Worm (Caenorhabditis elegans) whole organism, late embryonic: ENCODE results near the gene R02F2.7.

Source experiments
- C08G9.2 ChIP-seq: sonication (generic microtip); optimal IDR thresholded peaks from 2 replicates; lab custom pipeline; 2016; ENCODE audit warnings: mild to moderate bottlenecking, missing genetic modification characterization, moderate library complexity, missing compliant biosample characterization
- ahr-1 ChIP-seq: sonication (generic microtip); optimal IDR thresholded peaks from 2 replicates; lab custom pipeline; 2016; ENCODE audit warnings: missing genetic modification characterization, missing compliant biosample characterization
- ceh-14 ChIP-seq: sonication (generic microtip); optimal IDR thresholded peaks from 2 replicates; lab custom pipeline; 2016; ENCODE audit warnings: missing genotype, missing genetic modification characterization, missing compliant biosample characterization
- ceh-18 ChIP-seq: sonication (generic microtip); optimal IDR thresholded peaks from 2 replicates; lab custom pipeline; 2016; ENCODE audit warnings: missing genetic modification characterization, missing compliant biosample characterization
- ceh-19 ChIP-seq: fragments of 200-800 bp; sonication (Bioruptor generic); optimal IDR thresholded peaks from 2 replicates; lab custom pipeline; 2018; ENCODE audit warnings: mild to moderate bottlenecking, missing genetic modification characterization, missing compliant biosample characterization
- ceh-24 ChIP-seq: sonication (generic microtip); optimal IDR thresholded peaks from 2 replicates; lab custom pipeline; 2016; ENCODE audit warnings: mild to moderate bottlenecking, missing genetic modification characterization, missing compliant biosample characterization
- ceh-31 ChIP-seq: sonication (generic microtip); optimal IDR thresholded peaks from 2 replicates; lab custom pipeline; 2016; ENCODE audit warnings: missing genetic modification characterization, missing compliant biosample characterization
- ceh-48 ChIP-seq: sonication (generic microtip); optimal IDR thresholded peaks from 2 replicates; lab custom pipeline; 2016; ENCODE audit warnings: missing genetic modification characterization, inconsistent platforms, missing compliant biosample characterization
- ceh-6 ChIP-seq: fragments of 200-800 bp; sonication (Bioruptor generic); optimal IDR thresholded peaks from 2 replicates; lab custom pipeline; 2018; ENCODE audit warnings: mild to moderate bottlenecking, missing genetic modification characterization, missing compliant biosample characterization
- dmd-4 ChIP-seq: sonication (generic microtip); optimal IDR thresholded peaks from 2 replicates; lab custom pipeline; 2016; ENCODE audit warnings: borderline replicate concordance, missing genetic modification characterization, missing compliant biosample characterization
- dve-1 ChIP-seq: sonication (generic microtip); optimal IDR thresholded peaks from 2 replicates; lab custom pipeline; 2017; ENCODE audit warnings: antibody characterized with exemption, mild to moderate bottlenecking, missing genetic modification characterization, missing compliant biosample characterization
- elt-4 ChIP-seq: sonication (generic microtip); optimal IDR thresholded peaks from 2 replicates; lab custom pipeline; 2016; ENCODE audit warnings: missing genetic modification characterization, missing compliant biosample characterization
- ets-4 ChIP-seq: sonication (generic microtip); optimal IDR thresholded peaks from 2 replicates; lab custom pipeline; 2016; ENCODE audit warnings: missing genetic modification characterization, missing compliant biosample characterization
- eyg-1 ChIP-seq: sonication (generic microtip); optimal IDR thresholded peaks from 2 replicates; lab custom pipeline; 2016; ENCODE audit warnings: missing genotype, missing genetic modification characterization, missing compliant biosample characterization
- fax-1 ChIP-seq: sonication (generic microtip); optimal IDR thresholded peaks from 2 replicates; lab custom pipeline; 2016; ENCODE audit warnings: missing genotype, missing genetic modification characterization, missing compliant biosample characterization
- gmeb-2 ChIP-seq: sonication (generic microtip); optimal IDR thresholded peaks from 2 replicates; lab custom pipeline; 2016; ENCODE audit warnings: missing genetic modification characterization, inconsistent platforms, missing compliant biosample characterization
- hlh-13 ChIP-seq: fragments of 200-800 bp; sonication (Bioruptor generic); optimal IDR thresholded peaks from 2 replicates; lab custom pipeline; 2018; ENCODE audit warnings: mild to moderate bottlenecking, missing genetic modification characterization, missing compliant biosample characterization
- hlh-15 ChIP-seq: sonication (generic microtip); optimal IDR thresholded peaks from 2 replicates; lab custom pipeline; 2016; ENCODE audit warnings: missing genetic modification characterization, missing compliant biosample characterization
- hlh-30 ChIP-seq: sonication (generic microtip); optimal IDR thresholded peaks from 2 replicates; lab custom pipeline; 2017; ENCODE audit warnings: antibody characterized with exemption, missing genetic modification characterization, missing compliant biosample characterization; ENCODE audit not compliant: insufficient read depth
- hlh-8 ChIP-seq: sonication (generic microtip); optimal IDR thresholded peaks from 2 replicates; lab custom pipeline; 2016; ENCODE audit warnings: missing genotype, missing genetic modification characterization, missing compliant biosample characterization
- nfya-1 ChIP-seq: sonication (generic microtip); optimal IDR thresholded peaks from 2 replicates; lab custom pipeline; 2017; ENCODE audit warnings: missing genetic modification characterization, mild to moderate bottlenecking, missing compliant biosample characterization, antibody characterized with exemption, moderate library complexity
- nhr-11 ChIP-seq: fragments of 150-350 bp; optimal IDR thresholded peaks from 2 replicates; lab custom pipeline; 2014; ENCODE audit warnings: missing biosample characterization, missing genetic modification characterization
- nhr-232 ChIP-seq: sonication (generic microtip); optimal IDR thresholded peaks from 2 replicates; lab custom pipeline; 2016; ENCODE audit warnings: missing genetic modification characterization, missing compliant biosample characterization
- npax-4 ChIP-seq: sonication (generic microtip); optimal IDR thresholded peaks from 2 replicates; lab custom pipeline; 2016; ENCODE audit warnings: missing genetic modification characterization, missing compliant biosample characterization
- odd-2 ChIP-seq: sonication (generic microtip); optimal IDR thresholded peaks from 2 replicates; lab custom pipeline; 2017; ENCODE audit warnings: antibody characterized with exemption, mild to moderate bottlenecking, missing genetic modification characterization, missing compliant biosample characterization
- pros-1 ChIP-seq: fragments of 150-350 bp; optimal IDR thresholded peaks from 2 replicates; lab custom pipeline; 2014; ENCODE audit warnings: missing biosample characterization, missing genetic modification reagents, missing genetic modification characterization
- ref-2 ChIP-seq: sonication (generic microtip); optimal IDR thresholded peaks from 2 replicates; lab custom pipeline; 2016; ENCODE audit warnings: missing genetic modification characterization, missing compliant biosample characterization
- rnt-1 ChIP-seq: sonication (generic microtip); optimal IDR thresholded peaks from 2 replicates; lab custom pipeline; 2016; ENCODE audit warnings: missing genetic modification characterization, missing compliant biosample characterization
- sdc-2 ChIP-seq: sonication (generic microtip); optimal IDR thresholded peaks from 2 replicates; lab custom pipeline; 2016; ENCODE audit warnings: missing genotype, missing genetic modification characterization, missing compliant biosample characterization
- tbx-2 ChIP-seq: sonication (generic microtip); optimal IDR thresholded peaks from 2 replicates; lab custom pipeline; 2016; ENCODE audit warnings: missing genetic modification characterization, missing compliant biosample characterization
- tbx-7 ChIP-seq: sonication (generic microtip); optimal IDR thresholded peaks from 2 replicates; lab custom pipeline; 2016; ENCODE audit warnings: missing genotype, missing genetic modification characterization, missing compliant biosample characterization
- ttx-3 ChIP-seq: sonication (generic microtip); optimal IDR thresholded peaks from 2 replicates; lab custom pipeline; 2016; ENCODE audit warnings: missing genetic modification reagents, missing genetic modification characterization, missing compliant biosample characterization
- unc-3 ChIP-seq, 2 experiments: fragments of 200-800 bp in 1 of 2; sonication (Bioruptor generic) in 1 of 2; sonication (generic microtip) in 1 of 2; conservative IDR thresholded peaks in 1 of 2; optimal IDR thresholded peaks in 1 of 2; 2 replicates each; pipeline versions ENCODE4 v1.3.6 to Lab custom; 2016 to 2022; ENCODE audit warnings: missing compliant biosample characterization in 2 of 2, missing genetic modification characterization in 2 of 2, missing genetic modification reagents in 1 of 2
- unc-42 ChIP-seq: sonication (generic microtip); optimal IDR thresholded peaks from 2 replicates; lab custom pipeline; 2016; ENCODE audit warnings: missing genotype, missing genetic modification characterization, missing compliant biosample characterization
- unc-55 ChIP-seq: sonication (generic microtip); optimal IDR thresholded peaks from 2 replicates; lab custom pipeline; 2017; ENCODE audit warnings: missing biosample characterization, missing genetic modification reagents, missing genetic modification characterization
- unc-86 ChIP-seq: sonication (generic microtip); optimal IDR thresholded peaks from 2 replicates; lab custom pipeline; 2016; ENCODE audit warnings: missing genetic modification characterization, missing compliant biosample characterization

Gene R02F2.7

DNA sequence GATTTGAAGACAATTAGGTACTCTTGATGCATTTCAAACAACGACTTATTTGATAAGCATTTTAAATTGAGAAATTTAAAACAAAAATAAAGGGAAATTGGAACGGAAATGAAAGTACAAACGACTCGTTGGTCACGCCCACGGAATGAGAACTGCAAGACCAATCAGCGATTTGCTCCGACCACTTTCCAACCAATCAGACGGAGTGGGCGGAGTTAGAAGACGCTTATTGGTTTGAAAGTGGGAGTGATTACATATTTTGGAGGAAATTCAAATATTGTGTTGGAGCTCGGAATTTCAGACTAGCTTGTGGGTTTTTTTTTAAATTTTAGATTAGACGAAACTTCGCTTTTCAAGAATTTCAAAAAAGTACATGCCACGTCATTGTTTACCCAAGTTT is 14.5 kb downstream of the R02F2.7 start:
- TF ChIP-seq unc-3 (GFP tag; conservative IDR thresholded peaks at IDR 0.05; lab: Robert Waterston, UW) (no peak), unc-3 (tag; optimal IDR thresholded peaks at IDR 0.05; lab: Kevin White, UChicago) (no peak), nfya-1 (tag; lab: Kevin White, UChicago) (peak; percentile 96), ceh-18 (tag; lab: Kevin White, UChicago) (no peak), ceh-19 (GFP tag; lab: Kevin White, UChicago) (no peak)

DNA sequence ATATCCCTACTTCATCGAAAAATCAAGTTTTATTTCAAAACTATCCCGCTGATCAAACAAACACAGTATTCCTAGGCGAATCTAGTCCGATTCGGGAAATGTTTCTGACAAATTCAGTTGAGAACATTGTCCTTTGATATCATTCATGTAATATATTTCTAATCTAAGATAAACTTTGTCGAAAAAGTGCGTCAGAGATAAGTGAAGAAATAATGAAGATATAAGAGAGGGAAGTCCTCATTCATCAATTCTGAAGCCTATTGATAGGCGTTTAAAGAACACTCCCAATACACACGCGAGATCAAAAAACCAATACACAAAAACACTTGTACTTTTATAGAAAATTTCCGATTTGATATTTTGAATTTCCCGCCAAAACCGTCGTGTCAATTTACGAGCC is 18.7 kb downstream of the R02F2.7 start:
- TF ChIP-seq ahr-1 (tag; lab: Kevin White, UChicago) (no peak), ref-2 (tag; lab: Kevin White, UChicago) (no peak), sdc-2 (no peak), ceh-31 (tag; lab: Kevin White, UChicago) (no peak), dmd-4 (tag; lab: Kevin White, UChicago) (no peak), hlh-13 (GFP tag; lab: Kevin White, UChicago) (no peak), gmeb-2 (no peak), fax-1 (no peak), nhr-11 (tag; lab: Kevin White, UChicago) (no peak), ceh-18 (tag; lab: Kevin White, UChicago) (no peak), tbx-7 (tag; lab: Kevin White, UChicago) (no peak), hlh-8 (tag; lab: Kevin White, UChicago) (no peak), nhr-232 (tag; lab: Kevin White, UChicago) (no peak), ceh-19 (GFP tag; lab: Kevin White, UChicago) (no peak), rnt-1 (no peak), ttx-3 (tag; lab: Kevin White, UChicago) (no peak), unc-55 (no peak)

DNA sequence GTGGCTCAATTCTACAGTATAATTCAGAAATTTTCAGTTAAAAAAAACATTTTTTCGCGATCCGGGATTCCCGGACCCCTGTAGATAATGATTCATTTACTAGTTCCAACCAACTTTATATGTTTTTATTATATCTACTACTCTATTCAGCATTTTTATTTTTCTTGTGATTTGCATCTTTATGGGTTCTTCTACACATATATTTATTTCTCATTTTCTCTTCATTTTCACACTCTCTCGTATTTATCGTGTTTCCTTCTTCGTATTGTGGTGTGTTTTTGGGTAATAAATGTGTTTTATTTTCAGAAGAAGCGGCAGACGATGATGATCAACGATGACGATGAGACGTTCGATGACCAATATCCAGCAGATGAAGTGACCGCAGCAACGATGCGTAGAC is 19.5 kb downstream of the R02F2.7 start, which contains the start of gene F48E8.2:
TSS of gene F48E8.2 (plus strand) at position 301 of the 400 bp plus-strand sequence.
- no peak for TF ChIP-seq hlh-8 (tag; lab: Kevin White, UChicago)
- TF ChIP-seq sdc-2 = no peak
- TF ChIP-seq ceh-31 (tag; lab: Kevin White, UChicago) = no peak
- TF ChIP-seq ets-4 (tag; lab: Kevin White, UChicago) = no peak
- no peak for TF ChIP-seq eyg-1
- no peak for TF ChIP-seq hlh-30
- no peak for TF ChIP-seq tbx-2 (tag; lab: Kevin White, UChicago)
- no peak for TF ChIP-seq ttx-3 (tag; lab: Kevin White, UChicago)

DNA sequence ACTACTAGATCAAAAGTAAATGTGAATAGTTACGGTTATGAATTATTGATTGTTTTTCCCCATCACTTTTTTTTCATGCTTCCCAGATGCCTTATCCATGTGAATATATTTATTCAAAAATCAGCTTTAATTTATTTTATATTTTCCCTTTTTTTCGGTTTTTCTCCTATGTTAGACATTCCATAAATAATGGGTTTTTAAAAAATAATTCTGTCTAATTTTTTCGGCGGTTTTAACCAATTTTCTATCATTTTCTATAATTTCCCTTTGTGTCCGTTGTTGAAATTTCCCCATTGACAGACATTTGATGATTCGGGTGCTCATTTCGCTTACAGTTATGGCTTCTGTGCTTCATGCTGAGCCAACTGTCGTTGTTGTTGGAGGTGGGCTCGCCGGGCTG is 22.5 kb downstream of the R02F2.7 start, which contains the start of gene F48E8.3:
TSS of gene F48E8.3 (plus strand) at position 301 of the 400 bp plus-strand sequence.
- TF ChIP-seq elt-4 (tag; lab: Kevin White, UChicago) = no peak
- TF ChIP-seq ceh-48 (tag; lab: Kevin White, UChicago) = no peak
- no peak for TF ChIP-seq unc-86 (tag; lab: Kevin White, UChicago)
- TF ChIP-seq ceh-24 (tag; lab: Kevin White, UChicago) = no peak
- no peak for TF ChIP-seq unc-42 (tag; lab: Kevin White, UChicago)
- no peak for TF ChIP-seq C08G9.2
- no peak for TF ChIP-seq fax-1
- no peak for TF ChIP-seq npax-4 (tag; lab: Kevin White, UChicago)
- TF ChIP-seq ceh-14 = no peak

DNA sequence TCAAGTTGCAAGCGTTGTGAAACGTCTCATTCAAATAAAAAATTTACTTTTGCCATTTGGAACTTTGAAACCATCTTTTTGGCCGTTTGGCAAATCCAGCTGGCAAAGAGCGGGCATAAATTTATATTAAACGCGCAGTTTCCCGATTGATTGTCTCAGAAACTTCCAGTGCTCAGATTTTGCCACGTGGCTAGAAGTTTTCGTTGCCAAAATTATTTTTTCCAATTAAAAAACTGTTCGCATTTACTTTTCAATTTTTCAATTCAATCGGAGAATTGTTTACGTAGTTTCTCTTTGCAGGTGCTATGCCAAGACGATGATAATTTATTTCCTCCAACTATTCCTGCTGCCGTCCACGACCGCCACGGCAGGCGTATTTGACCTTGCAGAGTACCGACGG is 30.3 kb downstream of the R02F2.7 start, which contains the start of gene F48E8.4:
TSS of gene F48E8.4 (plus strand) at position 301 of the 400 bp plus-strand sequence.
- no peak for TF ChIP-seq odd-2
- no peak for TF ChIP-seq eyg-1
- TF ChIP-seq pros-1 (tag; lab: Kevin White, UChicago) = no peak
- TF ChIP-seq dve-1 (tag; lab: Kevin White, UChicago) = no peak
- no peak for TF ChIP-seq sdc-2
- no peak for TF ChIP-seq hlh-15 (tag; lab: Kevin White, UChicago)
- TF ChIP-seq unc-42 (tag; lab: Kevin White, UChicago) = no peak
- TF ChIP-seq ceh-6 = no peak
- no peak for TF ChIP-seq ceh-24 (tag; lab: Kevin White, UChicago)
- TF ChIP-seq, all 69 proteins: peak for 0
